Worm (Caenorhabditis elegans): ENCODE data around the gene era-1.

era-1 gene

DNA sequence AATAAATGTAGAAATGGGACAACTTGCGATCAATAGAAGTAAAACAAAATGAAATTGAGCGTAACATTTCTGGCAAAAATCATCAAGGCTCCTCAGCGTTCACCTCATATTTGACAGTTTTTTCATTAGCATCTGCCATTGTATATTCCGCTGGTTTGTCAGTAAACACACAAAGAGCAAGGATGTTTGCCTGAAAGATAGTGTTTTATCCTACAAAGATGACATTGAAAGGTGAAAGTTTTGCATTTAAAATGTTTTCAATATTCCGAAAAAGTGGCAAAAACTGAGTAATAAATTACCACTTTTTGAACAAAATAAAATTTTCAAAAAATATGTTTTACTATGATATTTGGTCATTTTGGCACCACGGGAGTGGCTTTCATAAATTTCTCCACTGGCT, 16.9 kb upstream of the era-1 start:
- TF ChIP-seq mxl-2 (GFP tag; conservative IDR thresholded peaks at IDR 0.05) (no peak), unc-62 (GFP tag; optimal IDR thresholded peaks at IDR 0.05 in 1 of 2) (peak in 1 of 2 experiments; percentile 92), unc-62 (tag; optimal IDR thresholded peaks at IDR 0.05) (no peak), lsy-2 (tag; optimal IDR thresholded peaks at IDR 0.05) (no peak)

DNA sequence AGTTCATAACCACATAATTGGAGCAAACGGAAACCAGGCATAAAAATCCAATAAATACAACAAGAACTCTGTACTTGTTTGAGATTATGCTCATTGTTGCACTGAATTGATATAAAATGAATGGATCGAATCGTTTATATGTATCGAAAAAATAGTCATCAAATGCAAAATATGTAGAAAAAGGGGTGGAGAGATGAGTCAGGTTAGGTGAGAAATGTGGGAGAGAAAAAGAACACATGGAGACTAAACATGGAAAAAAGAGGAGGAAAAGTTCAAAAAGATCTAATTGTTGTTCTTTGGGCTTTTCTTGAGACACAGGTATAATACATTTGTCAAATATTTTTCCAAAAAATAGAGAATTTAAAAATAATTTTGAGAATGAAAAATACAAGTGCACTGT, 14.5 kb upstream of the era-1 start, which contains the start of gene K11G9.5:
TSS of gene K11G9.5 (minus strand) at position 101 of the 400 bp plus-strand sequence.
- TF ChIP-seq ceh-20 (GFP tag; IDR thresholded peaks at IDR 0.05) (no peak), F37D6.2 (tag; optimal IDR thresholded peaks at IDR 0.05) (no peak), pqm-1 (tag; optimal IDR thresholded peaks at IDR 0.05) (no peak), nhr-6 (tag; optimal IDR thresholded peaks at IDR 0.05) (no peak), cey-2 (tag; optimal IDR thresholded peaks at IDR 0.05; ENCODE audit: borderline replicate concordance, insufficient read depth) (no peak)

- TF ChIP-seq set-16 (GFP tag; IDR thresholded peaks at IDR 0.05) (no peak), nhr-76 (tag; optimal IDR thresholded peaks at IDR 0.05) (no peak), ceh-20 (GFP tag; IDR thresholded peaks at IDR 0.05) (no peak), mdl-1 (tag; optimal IDR thresholded peaks at IDR 0.05) (peak in 1 of 2 experiments; percentile 1), lin-15B (tag; optimal IDR thresholded peaks at IDR 0.05) (no peak), ces-1 (GFP tag; optimal IDR thresholded peaks at IDR 0.05) (no peak), nhr-28 (tag; optimal IDR thresholded peaks at IDR 0.05) (peak; percentile 16), unc-62 (GFP tag; optimal IDR thresholded peaks at IDR 0.05 in 1 of 2) (peak in 1 of 2 experiments; percentile 22), unc-62 (tag; optimal IDR thresholded peaks at IDR 0.05) (no peak)
Measured at ce11 chrV:6690075-6690474, 12.8 kb upstream of the era-1 start.

ce11 chrV:6691813-6692351, 11.0 kb upstream of the era-1 start, which contains the start of gene mtl-1:
TSS of gene mtl-1 (minus strand) at chrV:6691863.
- TF ChIP-seq mxl-3 (GFP tag; optimal IDR thresholded peaks at IDR 0.05) (peak; percentile 11), mep-1 (tag; optimal IDR thresholded peaks at IDR 0.05) (no peak), vab-7 (GFP tag; IDR thresholded peaks at IDR 0.05) (no peak), hlh-11 (tag; optimal IDR thresholded peaks at IDR 0.05) (peak; percentile 32), pqm-1 (tag; optimal IDR thresholded peaks at IDR 0.05) (peak; percentile 7), nhr-28 (tag; optimal IDR thresholded peaks at IDR 0.05) (peak; percentile 78), nhr-102 (tag; optimal IDR thresholded peaks at IDR 0.05) (peak; percentile 11), nhr-237 (tag; optimal IDR thresholded peaks at IDR 0.05) (no peak), lim-7 (GFP tag; IDR thresholded peaks at IDR 0.05) (no peak), aha-1 (tag) (peak; percentile 55), dmd-6 (GFP tag; IDR thresholded peaks at IDR 0.05) (peak; percentile 43; the same call in 1 of the 2 replicates), mes-2 (tag; optimal IDR thresholded peaks at IDR 0.05; ENCODE audit: poor library complexity, severe bottlenecking) (no peak), T20F7.1 (GFP tag; optimal IDR thresholded peaks at IDR 0.05) (peak; percentile 11), lin-39 (tag; optimal IDR thresholded peaks at IDR 0.05) (no peak), lsy-2 (tag; optimal IDR thresholded peaks at IDR 0.05) (no peak), attf-4 (tag; optimal IDR thresholded peaks at IDR 0.05) (no peak), F10B5.3 (tag; optimal IDR thresholded peaks at IDR 0.05) (no peak), mdl-1 (tag; optimal IDR thresholded peaks at IDR 0.05) (peak in 1 of 2 experiments; percentile 46), daf-12 (tag; optimal IDR thresholded peaks at IDR 0.05) (no peak), snpc-1.2 (GFP tag; IDR thresholded peaks at IDR 0.05) (no peak), nhr-77 (tag; optimal IDR thresholded peaks at IDR 0.05) (peak; percentile 41), ztf-7 (tag; optimal IDR thresholded peaks at IDR 0.05) (peak; percentile 2), nhr-111 (GFP tag; optimal IDR thresholded peaks at IDR 0.05) (no peak), dve-1 (tag; optimal IDR thresholded peaks at IDR 0.05; ENCODE audit: insufficient read depth) (peak; percentile 32), dmd-9 (GFP tag; IDR thresholded peaks at IDR 0.05) (no peak), daf-16 (GFP tag; optimal IDR thresholded peaks at IDR 0.05) (no peak), daf-16 (tag; optimal IDR thresholded peaks at IDR 0.05) (peak; percentile 87), cey-2 (tag; optimal IDR thresholded peaks at IDR 0.05; ENCODE audit: borderline replicate concordance, insufficient read depth) (no peak), nhr-48 (tag; optimal IDR thresholded peaks at IDR 0.05) (no peak), zip-11 (GFP tag; IDR thresholded peaks at IDR 0.05) (no peak), egl-43 (GFP tag; IDR thresholded peaks at IDR 0.05) (no peak)
